Worm (Caenorhabditis elegans) whole organism, mixed stage, embryonic: ENCODE results near the gene srw-38.

Source experiments
- M03D4.4 ChIP-seq: sonication (generic microtip); optimal IDR thresholded peaks from 2 replicates; lab custom pipeline; 2017; ENCODE audit warnings: mild to moderate bottlenecking, missing genetic modification characterization, missing compliant biosample characterization
- bed-3 ChIP-seq: fragments of 200-800 bp; sonication (Bioruptor generic); optimal IDR thresholded peaks from 3 replicates; lab custom pipeline; 2018; ENCODE audit warnings: mild to moderate bottlenecking, missing genetic modification characterization, moderate library complexity, missing compliant biosample characterization
- blmp-1 ChIP-seq: fragments of 150-350 bp; optimal IDR thresholded peaks from 2 replicates; lab custom pipeline; 2014; ENCODE audit warnings: missing biosample characterization, missing genetic modification characterization
- ceh-39 ChIP-seq: fragments of 150-350 bp; optimal IDR thresholded peaks from 2 replicates; lab custom pipeline; 2014; ENCODE audit warnings: missing biosample characterization, missing genetic modification characterization
- ceh-43 ChIP-seq: fragments of 200-800 bp; sonication (Bioruptor generic); optimal IDR thresholded peaks from 2 replicates; lab custom pipeline; 2018; ENCODE audit warnings: mild to moderate bottlenecking, missing genetic modification characterization, moderate library complexity, missing compliant biosample characterization
- ceh-83 ChIP-seq: fragments of 200-800 bp; sonication (Bioruptor generic); optimal IDR thresholded peaks from 2 replicates; lab custom pipeline; 2018; ENCODE audit warnings: mild to moderate bottlenecking, missing genetic modification characterization, missing compliant biosample characterization
- ces-1 ChIP-seq: fragments of 150-350 bp; optimal IDR thresholded peaks from 2 replicates; lab custom pipeline; 2014; ENCODE audit warnings: missing biosample characterization, missing genetic modification reagents, missing genetic modification characterization
- cnd-1 ChIP-seq: fragments of 200-800 bp; sonication (Bioruptor generic); optimal IDR thresholded peaks from 2 replicates; lab custom pipeline; 2018; ENCODE audit warnings: mild to moderate bottlenecking, missing genetic modification characterization, missing compliant biosample characterization
- drap-1 ChIP-seq: fragments of 200-800 bp; sonication (Bioruptor generic); optimal IDR thresholded peaks from 3 replicates; lab custom pipeline; 2018; ENCODE audit warnings: mild to moderate bottlenecking, missing genetic modification characterization, missing compliant biosample characterization
- elt-1 ChIP-seq: sonication (generic microtip); optimal IDR thresholded peaks from 2 replicates; lab custom pipeline; 2017; ENCODE audit warnings: missing genetic modification characterization, mild to moderate bottlenecking, missing compliant biosample characterization, antibody characterized with exemption, moderate library complexity, borderline replicate concordance; ENCODE audit not compliant: insufficient read depth
- elt-3 ChIP-seq: fragments of 150-350 bp; optimal IDR thresholded peaks from 2 replicates; lab custom pipeline; 2014; ENCODE audit warnings: missing biosample characterization, missing genetic modification characterization
- flh-1 ChIP-seq: fragments of 200-800 bp; sonication (Bioruptor generic); optimal IDR thresholded peaks from 2 replicates; lab custom pipeline; 2018; ENCODE audit warnings: mild to moderate bottlenecking, missing genetic modification characterization, moderate library complexity, missing compliant biosample characterization
- ham-2 ChIP-seq: fragments of 200-800 bp; sonication (Bioruptor generic); optimal IDR thresholded peaks from 2 replicates; lab custom pipeline; 2018; ENCODE audit warnings: mild to moderate bottlenecking, missing genetic modification characterization, missing compliant biosample characterization
- hlh-1 ChIP-seq: fragments of 150-350 bp; optimal IDR thresholded peaks from 2 replicates; lab custom pipeline; 2014; ENCODE audit warnings: missing biosample characterization, missing genetic modification reagents, missing genetic modification characterization
- lin-13 ChIP-seq: fragments of 150-350 bp; optimal IDR thresholded peaks from 2 replicates; lab custom pipeline; 2014; ENCODE audit warnings: missing biosample characterization, missing genetic modification characterization
- lin-32 ChIP-seq: fragments of 200-800 bp; sonication (Bioruptor generic); optimal IDR thresholded peaks from 2 replicates; lab custom pipeline; 2018; ENCODE audit warnings: mild to moderate bottlenecking, missing genetic modification characterization, missing compliant biosample characterization
- lsy-2 ChIP-seq: fragments of 150-350 bp; optimal IDR thresholded peaks from 2 replicates; lab custom pipeline; 2014; ENCODE audit warnings: missing biosample characterization, missing genetic modification characterization
- mab-5 ChIP-seq: fragments of 150-350 bp; optimal IDR thresholded peaks from 2 replicates; lab custom pipeline; 2014; ENCODE audit warnings: missing biosample characterization, missing genetic modification characterization
- mls-2 ChIP-seq: sonication (generic microtip); optimal IDR thresholded peaks from 2 replicates; lab custom pipeline; 2016; ENCODE audit warnings: mild to moderate bottlenecking, missing genetic modification characterization, moderate library complexity, missing compliant biosample characterization
- nhr-2 ChIP-seq: fragments of 150-350 bp; optimal IDR thresholded peaks from 2 replicates; lab custom pipeline; 2014; ENCODE audit warnings: missing biosample characterization, missing genetic modification characterization
- nhr-237 ChIP-seq: fragments of 150-350 bp; optimal IDR thresholded peaks from 2 replicates; lab custom pipeline; 2014; ENCODE audit warnings: missing biosample characterization, missing genetic modification characterization
- nhr-76 ChIP-seq: sonication (generic microtip); optimal IDR thresholded peaks from 2 replicates; lab custom pipeline; 2017; ENCODE audit warnings: missing biosample characterization, missing genetic modification characterization
- sem-2 ChIP-seq: fragments of 200-800 bp; sonication (Bioruptor generic); optimal IDR thresholded peaks from 2 replicates; lab custom pipeline; 2018; ENCODE audit warnings: mild to moderate bottlenecking, missing genetic modification characterization, missing compliant biosample characterization
- snpc-4 ChIP-seq: fragments of 150-350 bp; optimal IDR thresholded peaks from 2 replicates; lab custom pipeline; 2014; ENCODE audit warnings: missing biosample characterization, missing genetic modification characterization
- sptf-1 ChIP-seq: sonication (generic microtip); optimal IDR thresholded peaks from 2 replicates; lab custom pipeline; 2017; ENCODE audit warnings: mild to moderate bottlenecking, missing genetic modification characterization, moderate library complexity, missing compliant biosample characterization
- unc-120 ChIP-seq: sonication (generic microtip); optimal IDR thresholded peaks from 2 replicates; lab custom pipeline; 2017; ENCODE audit warnings: missing genetic modification characterization, missing compliant biosample characterization; ENCODE audit not compliant: poor library complexity, severe bottlenecking
- unc-39 ChIP-seq: fragments of 150-350 bp; optimal IDR thresholded peaks from 2 replicates; lab custom pipeline; 2014; ENCODE audit warnings: missing biosample characterization, missing genetic modification characterization
- zip-8 ChIP-seq: fragments of 150-350 bp; optimal IDR thresholded peaks from 2 replicates; lab custom pipeline; 2014; ENCODE audit warnings: missing biosample characterization, missing genetic modification characterization
- ztf-11 ChIP-seq: fragments of 150-350 bp; optimal IDR thresholded peaks from 2 replicates; lab custom pipeline; 2014; ENCODE audit warnings: missing biosample characterization, missing genetic modification characterization

srw-38 gene

DNA sequence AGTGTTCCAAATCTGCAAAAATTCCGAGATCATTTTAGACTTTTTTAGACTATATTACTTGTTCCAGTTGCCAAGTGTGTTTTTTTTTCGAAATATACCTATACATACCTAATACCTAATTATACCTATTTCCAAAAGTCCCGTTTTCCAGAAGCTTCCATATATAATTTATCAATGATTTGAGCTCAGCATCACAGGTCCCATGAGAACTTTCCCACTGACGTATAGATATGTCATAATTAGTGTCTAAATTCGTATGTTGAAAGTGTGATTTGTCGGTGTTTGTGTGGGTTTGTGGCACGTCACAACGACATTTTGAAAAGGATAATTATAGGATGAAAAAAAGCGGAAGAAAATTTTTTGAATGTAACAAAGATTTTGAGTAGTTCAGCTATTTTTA lies 30.7 kb upstream of the srw-38 start:
- TF ChIP-seq lsy-2 (no peak), ces-1 (GFP tag; lab: Kevin White, UChicago) (no peak), unc-39 (tag; lab: Kevin White, UChicago) (no peak), nhr-237 (tag; lab: Kevin White, UChicago) (no peak), blmp-1 (tag; lab: Kevin White, UChicago) (no peak), ham-2 (GFP tag; lab: Kevin White, UChicago) (no peak), ceh-39 (tag; lab: Kevin White, UChicago) (no peak), bed-3 (GFP tag; lab: Kevin White, UChicago) (no peak), flh-1 (GFP tag; lab: Kevin White, UChicago) (no peak), lin-13 (tag; lab: Kevin White, UChicago) (no peak), M03D4.4 (tag; lab: Kevin White, UChicago) (no peak), elt-1 (tag; lab: Kevin White, UChicago) (no peak), lin-32 (GFP tag; lab: Kevin White, UChicago) (no peak), snpc-4 (no peak)
- TF ChIP-seq, all 35 proteins: peak for 0

DNA sequence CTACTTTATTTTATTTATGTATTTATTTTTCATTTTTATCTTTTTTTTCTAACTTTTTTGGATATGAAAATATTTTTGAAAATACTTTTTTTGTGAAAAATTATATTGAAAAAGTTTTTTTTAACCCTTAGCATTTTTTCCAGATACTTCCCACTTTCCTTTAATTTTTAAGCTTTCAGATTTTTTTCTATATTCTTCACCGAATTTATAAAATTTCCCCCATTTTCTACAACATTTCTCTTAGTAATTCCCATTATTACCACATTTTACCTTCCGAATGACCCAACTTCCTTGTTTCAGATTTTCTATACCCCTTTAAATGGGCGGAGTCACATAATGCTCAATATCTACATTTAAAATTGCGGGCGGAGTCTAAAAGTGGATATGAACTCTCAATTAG lies 21.4 kb upstream of the srw-38 start, which contains the start of gene daf-28:
Gene daf-28 (plus strand): TSS at position 301 of the 400 bp plus-strand sequence.
- TF ChIP-seq ces-1 (GFP tag; lab: Kevin White, UChicago) (no peak), flh-1 (GFP tag; lab: Kevin White, UChicago) (no peak), drap-1 (GFP tag; lab: Kevin White, UChicago) (no peak), blmp-1 (tag; lab: Kevin White, UChicago) (no peak), ceh-43 (no peak), sem-2 (GFP tag; lab: Kevin White, UChicago) (no peak), lin-13 (tag; lab: Kevin White, UChicago) (no peak), ham-2 (GFP tag; lab: Kevin White, UChicago) (no peak), nhr-76 (tag; lab: Kevin White, UChicago) (no peak), unc-39 (tag; lab: Kevin White, UChicago) (no peak), mab-5 (tag; lab: Kevin White, UChicago) (no peak), zip-8 (no peak), nhr-2 (tag; lab: Kevin White, UChicago) (no peak), M03D4.4 (tag; lab: Kevin White, UChicago) (no peak), elt-3 (tag; lab: Kevin White, UChicago) (no peak), ztf-11 (tag; lab: Kevin White, UChicago) (no peak), hlh-1 (tag; lab: Kevin White, UChicago) (no peak)

DNA sequence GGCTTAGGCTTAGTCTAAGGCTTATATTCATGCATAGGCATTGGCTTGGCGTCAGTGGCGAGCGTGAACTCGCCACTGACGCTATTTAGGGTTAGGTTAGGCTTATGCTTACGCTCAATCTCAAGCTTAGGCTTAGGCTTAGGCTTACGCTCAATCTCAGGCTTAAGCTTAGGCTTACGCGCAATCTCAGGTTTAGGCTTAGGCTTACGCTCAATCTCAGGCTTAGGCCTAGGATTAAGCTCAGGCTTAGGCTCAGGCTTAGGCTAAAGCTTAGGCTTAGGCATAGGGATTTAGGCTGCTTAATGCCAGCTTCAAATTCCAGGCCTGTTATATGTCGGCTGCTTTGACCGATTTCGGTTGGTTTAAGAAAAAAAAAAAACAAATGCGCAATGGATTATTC lies 16.1 kb upstream of the srw-38 start:
- no peak for TF ChIP-seq cnd-1 (tag; lab: Kevin White, UChicago)
- no peak for TF ChIP-seq flh-1 (GFP tag; lab: Kevin White, UChicago)
- no peak for TF ChIP-seq lin-32 (GFP tag; lab: Kevin White, UChicago)
- TF ChIP-seq elt-3 (tag; lab: Kevin White, UChicago), result no peak
- no peak for TF ChIP-seq mls-2 (tag; lab: Kevin White, UChicago)
- TF ChIP-seq sptf-1, result no peak

DNA sequence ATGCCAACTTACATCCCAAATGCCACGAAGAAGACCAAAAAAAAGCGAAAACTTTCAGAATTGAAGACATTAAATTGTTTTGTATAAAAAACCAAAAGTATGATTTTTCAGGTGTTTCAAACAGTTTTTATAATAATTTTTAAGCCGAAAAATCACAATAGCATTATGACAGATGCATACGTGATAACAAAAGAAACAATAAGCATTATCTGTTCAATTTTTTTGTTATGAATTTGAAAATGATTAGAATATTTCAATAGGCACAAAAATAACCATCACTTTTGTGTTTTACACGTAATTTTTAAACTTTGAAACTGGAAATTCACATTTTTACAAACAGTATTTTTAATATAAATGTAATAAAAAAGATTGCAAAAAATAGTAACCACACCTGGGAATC lies 14.1 kb upstream of the srw-38 start, which contains the start of gene Y116F11B.17:
Gene Y116F11B.17 (minus strand): TSS at position 101 of the 400 bp plus-strand sequence.
- TF ChIP-seq bed-3 (GFP tag; lab: Kevin White, UChicago) (no peak), mab-5 (tag; lab: Kevin White, UChicago) (no peak), unc-39 (tag; lab: Kevin White, UChicago) (no peak), unc-120 (no peak), elt-1 (tag; lab: Kevin White, UChicago) (no peak), drap-1 (GFP tag; lab: Kevin White, UChicago) (no peak)

DNA sequence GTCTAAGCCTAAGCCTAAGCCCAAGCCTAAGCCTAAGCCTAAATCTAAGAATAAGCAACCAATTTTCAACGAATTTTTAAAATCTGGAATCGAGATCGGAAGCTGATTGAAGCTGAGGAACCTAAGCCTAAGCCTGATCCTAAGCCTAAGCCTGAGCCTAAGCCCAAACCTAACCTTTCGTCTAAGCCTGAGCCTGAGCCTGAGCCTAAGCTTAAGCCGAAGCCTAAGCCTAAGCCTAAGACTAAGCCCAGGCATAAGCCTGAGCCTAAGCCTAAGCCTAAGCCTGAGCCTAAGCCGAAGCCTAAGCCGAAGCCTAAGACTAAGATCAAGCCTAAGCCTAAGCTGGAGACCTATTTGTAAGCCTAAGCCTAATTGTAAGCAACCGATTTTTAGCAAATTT lies 8.8 kb upstream of the srw-38 start:
- TF ChIP-seq sptf-1 (no peak), ceh-39 (tag; lab: Kevin White, UChicago) (no peak), ham-2 (GFP tag; lab: Kevin White, UChicago) (no peak), blmp-1 (tag; lab: Kevin White, UChicago) (no peak), M03D4.4 (tag; lab: Kevin White, UChicago) (no peak), flh-1 (GFP tag; lab: Kevin White, UChicago) (no peak), unc-39 (tag; lab: Kevin White, UChicago) (no peak), ces-1 (GFP tag; lab: Kevin White, UChicago) (no peak), nhr-76 (tag; lab: Kevin White, UChicago) (no peak), zip-8 (no peak), lsy-2 (no peak), ceh-83 (GFP tag; lab: Kevin White, UChicago) (no peak), sem-2 (GFP tag; lab: Kevin White, UChicago) (no peak)
